Worm (Caenorhabditis elegans) whole organism, L4 larva: Measurements from ENCODE around the gene B0284.3.

Experiments
- D1046.2 ChIP-seq: fragments of 200-800 bp; sonication (Bioruptor generic); IDR thresholded peaks from 2 replicates; pipeline ENCODE4 v1.3.6; 2022; ENCODE audit warnings: missing genetic modification characterization, missing compliant biosample characterization
- F26F4.8 ChIP-seq: fragments of 200-800 bp; sonication (Bioruptor generic); conservative IDR thresholded peaks from 2 replicates; pipeline ENCODE4 v1.3.6; 2022; ENCODE audit warnings: missing genetic modification characterization, missing compliant biosample characterization
- Y48G9A.11 ChIP-seq: fragments of 200-800 bp; sonication (Bioruptor generic); IDR thresholded peaks from 2 replicates; pipeline ENCODE4 v1.3.6; 2022; ENCODE audit warnings: missing genetic modification reagents, missing genetic modification characterization, missing compliant biosample characterization
- ZK337.2 ChIP-seq: fragments of 200-800 bp; sonication (Bioruptor generic); IDR thresholded peaks from 2 replicates; pipeline ENCODE4 v1.3.6; 2022; ENCODE audit warnings: missing genetic modification reagents, missing genetic modification characterization, missing compliant biosample characterization
- ZK546.5 ChIP-seq, 2 experiments: sonication (generic microtip); optimal IDR thresholded peaks; 2 replicates each; lab custom pipeline; 2017; ENCODE audit warnings: missing biosample characterization in 2 of 2, missing genetic modification characterization in 2 of 2
- arid-1 ChIP-seq: fragments of 200-800 bp; sonication (Bioruptor generic); conservative IDR thresholded peaks from 2 replicates; pipeline ENCODE4 v1.3.6; 2022; ENCODE audit warnings: missing genetic modification reagents, missing genetic modification characterization, missing compliant biosample characterization
- ceh-62 ChIP-seq: sonication (generic microtip); optimal IDR thresholded peaks from 2 replicates; lab custom pipeline; 2017; ENCODE audit warnings: missing biosample characterization, missing genetic modification characterization
- cey-2 ChIP-seq: sonication (generic microtip); optimal IDR thresholded peaks from 3 replicates; lab custom pipeline; 2017; ENCODE audit warnings: missing genetic modification characterization, mild to moderate bottlenecking, missing compliant biosample characterization, antibody characterized with exemption, borderline replicate concordance; ENCODE audit not compliant: insufficient read depth
- daf-12 ChIP-seq: fragments of 150-350 bp; optimal IDR thresholded peaks from 2 replicates; lab custom pipeline; 2014; ENCODE audit warnings: missing biosample characterization, missing genetic modification reagents, missing genetic modification characterization
- daf-16 ChIP-seq, 3 experiments: sonication (generic microtip); optimal IDR thresholded peaks; 2 replicates each; lab custom pipeline; 2016 to 2017; ENCODE audit warnings: missing genetic modification characterization in 3 of 3, missing genetic modification reagents in 3 of 3, mild to moderate bottlenecking in 2 of 3, missing compliant biosample characterization in 2 of 3, missing biosample characterization in 1 of 3, moderate library complexity in 1 of 3
- dmd-6 ChIP-seq: fragments of 200-800 bp; sonication (Bioruptor generic); IDR thresholded peaks from 2 replicates; pipeline ENCODE4 v1.3.6; 2022; ENCODE audit warnings: missing genetic modification reagents, missing genetic modification characterization, missing compliant biosample characterization
- hlh-30 ChIP-seq: sonication (generic microtip); optimal IDR thresholded peaks from 2 replicates; lab custom pipeline; 2017; ENCODE audit warnings: antibody characterized with exemption, mild to moderate bottlenecking, missing genetic modification characterization, missing compliant biosample characterization; ENCODE audit not compliant: insufficient read depth
- jun-1 ChIP-seq: fragments of 150-350 bp; optimal IDR thresholded peaks from 2 replicates; lab custom pipeline; 2014; ENCODE audit warnings: missing biosample characterization, missing genetic modification reagents, missing genetic modification characterization
- lim-7 ChIP-seq: fragments of 200-800 bp; sonication (Bioruptor generic); IDR thresholded peaks from 2 replicates; pipeline ENCODE4 v1.3.6; 2022; ENCODE audit warnings: missing genetic modification characterization, missing compliant biosample characterization
- lin-15B ChIP-seq: fragments of 150-350 bp; sonication (generic microtip); optimal IDR thresholded peaks from 3 replicates; lab custom pipeline; 2014; ENCODE audit warnings: missing biosample characterization, missing genetic modification characterization
- lir-3 ChIP-seq: sonication (generic microtip); optimal IDR thresholded peaks from 2 replicates; lab custom pipeline; 2016; ENCODE audit warnings: mild to moderate bottlenecking, missing genetic modification characterization, missing compliant biosample characterization
- lsy-2 ChIP-seq, 2 experiments: fragments of 150-350 bp in 1 of 2; sonication (generic microtip) in 1 of 2; optimal IDR thresholded peaks; 2 replicates each; lab custom pipeline; 2014 to 2017; ENCODE audit warnings: missing biosample characterization in 2 of 2, missing genetic modification characterization in 2 of 2
- mdt-29 ChIP-seq: fragments of 200-800 bp; sonication (Bioruptor generic); IDR thresholded peaks from 2 replicates; pipeline ENCODE4 v1.3.6; 2022; ENCODE audit warnings: missing genetic modification reagents, missing genetic modification characterization, missing compliant biosample characterization
- mxl-3 ChIP-seq: fragments of 200-800 bp; sonication (Bioruptor generic); optimal IDR thresholded peaks from 2 replicates; lab custom pipeline; 2018; ENCODE audit warnings: mild to moderate bottlenecking, missing genetic modification characterization, missing compliant biosample characterization
- nhr-111 ChIP-seq: fragments of 200-800 bp; sonication (Bioruptor generic); optimal IDR thresholded peaks from 2 replicates; lab custom pipeline; 2018; ENCODE audit warnings: mild to moderate bottlenecking, missing genetic modification characterization, missing compliant biosample characterization
- nhr-25 ChIP-seq: sonication (generic microtip); optimal IDR thresholded peaks from 2 replicates; lab custom pipeline; 2017; ENCODE audit warnings: missing genetic modification characterization, mild to moderate bottlenecking, missing compliant biosample characterization, antibody characterized with exemption, moderate library complexity, borderline replicate concordance; ENCODE audit not compliant: insufficient read depth
- nhr-41 ChIP-seq: fragments of 200-800 bp; sonication (Bioruptor generic); IDR thresholded peaks from 2 replicates; pipeline ENCODE4 v1.3.6; 2022; ENCODE audit warnings: missing genetic modification reagents, missing genetic modification characterization, missing compliant biosample characterization
- nhr-42 ChIP-seq: fragments of 200-800 bp; sonication (Bioruptor generic); IDR thresholded peaks from 2 replicates; pipeline ENCODE4 v1.3.6; 2022; ENCODE audit warnings: missing genetic modification characterization, missing compliant biosample characterization
- nhr-48 ChIP-seq: sonication (generic microtip); optimal IDR thresholded peaks from 2 replicates; lab custom pipeline; 2016; ENCODE audit warnings: mild to moderate bottlenecking, missing genetic modification characterization, missing compliant biosample characterization
- nhr-77 ChIP-seq: fragments of 150-350 bp; optimal IDR thresholded peaks from 2 replicates; lab custom pipeline; 2014; ENCODE audit warnings: missing biosample characterization, missing genetic modification characterization
- pqm-1 ChIP-seq: sonication (generic microtip); optimal IDR thresholded peaks from 2 replicates; lab custom pipeline; 2017; ENCODE audit warnings: missing biosample characterization, missing genetic modification characterization
- sdz-12 ChIP-seq: fragments of 200-800 bp; sonication (Bioruptor generic); optimal IDR thresholded peaks from 2 replicates; lab custom pipeline; 2018; ENCODE audit warnings: mild to moderate bottlenecking, missing genetic modification characterization, missing compliant biosample characterization
- set-16 ChIP-seq: fragments of 200-800 bp; sonication (Bioruptor generic); IDR thresholded peaks from 2 replicates; pipeline ENCODE4 v1.3.6; 2022; ENCODE audit warnings: missing genetic modification reagents, missing genetic modification characterization, missing compliant biosample characterization
- spr-1 ChIP-seq: sonication (generic microtip); optimal IDR thresholded peaks from 2 replicates; lab custom pipeline; 2016; ENCODE audit warnings: mild to moderate bottlenecking, missing genetic modification characterization, missing compliant biosample characterization
- unc-130 ChIP-seq: sonication (generic microtip); optimal IDR thresholded peaks from 2 replicates; lab custom pipeline; 2016; ENCODE audit warnings: missing genetic modification reagents, missing genetic modification characterization, missing compliant biosample characterization
- vab-7 ChIP-seq: fragments of 200-800 bp; sonication (Bioruptor generic); IDR thresholded peaks from 2 replicates; pipeline ENCODE4 v1.3.6; 2022; ENCODE audit warnings: missing genetic modification reagents, missing genetic modification characterization, missing compliant biosample characterization
- zag-1 ChIP-seq: fragments of 150-350 bp; optimal IDR thresholded peaks from 2 replicates; lab custom pipeline; 2014; ENCODE audit warnings: missing biosample characterization, missing genetic modification characterization
- zfp-2 ChIP-seq: sonication (generic microtip); optimal IDR thresholded peaks from 2 replicates; lab custom pipeline; 2016; ENCODE audit warnings: mild to moderate bottlenecking, missing genetic modification characterization, missing compliant biosample characterization
- zip-2 ChIP-seq: fragments of 150-350 bp; optimal IDR thresholded peaks from 2 replicates; lab custom pipeline; 2014; ENCODE audit warnings: missing biosample characterization, missing genetic modification characterization

The B0284.3 gene

DNA sequence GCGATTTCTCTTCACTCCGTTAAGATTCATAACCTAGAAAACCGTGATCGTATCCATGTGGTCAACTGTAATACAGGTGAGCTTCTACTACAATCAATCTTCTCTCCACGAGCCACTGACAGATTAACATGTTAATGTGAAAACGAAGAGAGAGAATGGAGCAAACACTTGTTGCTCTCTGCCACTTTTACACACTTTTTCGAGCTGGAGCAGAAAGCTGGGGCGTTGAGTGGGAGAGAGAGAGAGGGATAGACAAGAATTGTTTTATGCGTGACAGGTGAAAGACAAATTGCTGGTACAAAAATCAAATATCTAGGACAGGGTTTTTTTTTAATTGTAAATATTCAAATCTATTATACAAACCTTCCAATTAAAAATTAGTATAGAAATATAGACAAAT lies 21.3 kb downstream of the B0284.3 start:
- TF ChIP-seq daf-16 (GFP tag; optimal IDR thresholded peaks at IDR 0.05; lab: Kevin White, UChicago) (no peak), daf-16 (tag; optimal IDR thresholded peaks at IDR 0.05; lab: Kevin White, UChicago) (no peak), cey-2 (no peak), daf-12 (tag; lab: Kevin White, UChicago) (no peak), F26F4.8 (GFP tag; lab: Robert Waterston, UW) (no peak), Y48G9A.11 (GFP tag; lab: Robert Waterston, UW) (no peak), nhr-41 (GFP tag; lab: Robert Waterston, UW) (no peak), nhr-111 (no peak)

DNA sequence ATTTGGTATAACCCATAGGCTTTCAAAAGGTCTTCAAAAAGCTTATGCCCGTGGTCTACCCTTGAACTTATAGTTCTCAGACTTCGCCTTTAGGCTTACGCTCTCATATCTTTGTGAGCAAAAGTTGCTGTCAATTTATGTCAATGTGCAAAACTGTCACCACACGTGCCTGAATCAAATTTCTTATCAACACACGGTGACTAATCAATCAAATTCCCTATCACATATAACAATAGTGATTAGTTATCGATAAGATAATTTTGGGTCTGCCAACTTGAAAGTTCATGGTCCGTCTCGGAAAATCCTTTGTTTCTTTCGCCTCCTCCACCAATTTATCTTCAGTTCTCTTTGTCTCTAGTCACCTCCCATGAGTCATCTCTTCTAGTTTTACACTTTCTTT lies 22.2 kb downstream of the B0284.3 start:
- TF ChIP-seq D1046.2: no peak
- no peak for TF ChIP-seq lsy-2 (tag; optimal IDR thresholded peaks at IDR 0.05; lab: Kevin White, UChicago)
- TF ChIP-seq unc-130: no peak
- TF ChIP-seq pqm-1 (tag; lab: Kevin White, UChicago): peak; percentile 72
- peak; percentile 14 for TF ChIP-seq mxl-3
- no peak for TF ChIP-seq ceh-62 (tag; lab: Kevin White, UChicago)
- no peak for TF ChIP-seq nhr-42 (GFP tag; lab: Robert Waterston, UW)

ce11 chrIII:4356384-4356783 lies 23.2 kb downstream of the B0284.3 start, which contains the start of gene mnp-1:
Gene mnp-1, plus strand, starts transcription at chrIII:4356594.
- no peak for TF ChIP-seq nhr-111
- TF ChIP-seq nhr-48: no peak
- TF ChIP-seq mdt-29 (GFP tag; lab: Robert Waterston, UW): no peak
- no peak for TF ChIP-seq nhr-77
- peak; percentile 65 for TF ChIP-seq set-16 (GFP tag; lab: Robert Waterston, UW)

DNA sequence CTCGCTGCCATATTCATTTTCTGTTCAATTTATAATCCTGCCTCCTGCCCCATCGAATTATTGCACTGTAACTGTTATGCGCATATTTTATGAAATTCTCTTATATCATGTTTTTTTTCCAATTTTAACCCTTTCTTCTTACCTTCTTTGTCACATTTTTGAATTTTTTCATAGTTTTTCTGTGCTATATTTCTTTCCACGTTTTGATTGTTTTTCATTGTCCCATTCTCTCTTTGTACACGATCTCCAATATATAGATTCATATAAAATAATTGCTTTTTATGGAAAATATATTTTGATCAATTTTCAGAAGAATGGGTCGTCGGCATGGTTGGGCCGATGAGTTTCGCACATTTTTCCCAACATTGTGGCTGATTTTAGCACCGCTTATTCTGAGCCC lies 29.8 kb downstream of the B0284.3 start, which contains the start of gene B0285.6:
Gene B0285.6, plus strand, starts transcription at position 301 of the 400 bp plus-strand sequence.
- TF ChIP-seq arid-1 (GFP tag; lab: Robert Waterston, UW) (no peak), pqm-1 (tag; lab: Kevin White, UChicago) (no peak), sdz-12 (no peak), jun-1 (tag; lab: Kevin White, UChicago) (no peak), ZK337.2 (GFP tag; lab: Robert Waterston, UW) (no peak), dmd-6 (GFP tag; lab: Robert Waterston, UW) (no peak), lir-3 (tag; lab: Kevin White, UChicago) (no peak), lin-15B (tag; lab: Kevin White, UChicago) (no peak), zfp-2 (tag; lab: Kevin White, UChicago) (no peak), nhr-25 (tag; lab: Kevin White, UChicago) (no peak), spr-1 (no peak), lim-7 (no peak)

- no peak for TF ChIP-seq set-16 (GFP tag; lab: Robert Waterston, UW)
- no peak for TF ChIP-seq ZK546.5 (tag; optimal IDR thresholded peaks at IDR 0.05; lab: Kevin White, UChicago)
- TF ChIP-seq zag-1 (tag; lab: Kevin White, UChicago): no peak
- no peak for TF ChIP-seq nhr-41 (GFP tag; lab: Robert Waterston, UW)
- TF ChIP-seq lsy-2 (tag; optimal IDR thresholded peaks at IDR 0.05; lab: Kevin White, UChicago): no peak
- TF ChIP-seq zip-2 (tag; lab: Kevin White, UChicago): no peak
- TF ChIP-seq vab-7 (GFP tag; lab: Robert Waterston, UW): no peak
- no peak for TF ChIP-seq hlh-30 (tag; lab: Kevin White, UChicago)
These were observed 34.6 kb downstream of the B0284.3 start, which contains the start of gene hse-5 for ce11 chrIII:4345034-4345433. Gene hse-5, plus strand, starts transcription at chrIII:4345334.
